Fruit fly (Drosophila melanogaster) S2 (cell line): ENCODE data around the gene nenya.

Source experiments
- CG8478 ChIP-seq: fragments of >200 bp; optimal IDR thresholded peaks from 2 replicates; lab custom pipeline; 2018
- CTCF ChIP-seq, 2 experiments: fragments of >200 bp; optimal IDR thresholded peaks; 2 replicates each; lab custom pipeline; 2018

- no peak for TF ChIP-seq CTCF (optimal IDR thresholded peaks at IDR 0.05; lab: Kevin White, UChicago)
- TF ChIP-seq CG8478 (lab: Kevin White, UChicago): no peak
Observed at dm6 chr3R:27928984-27929924, 1.3 kb upstream of the nenya start.
